Fruit fly (Drosophila melanogaster) whole organism, pupa: Measurements from ENCODE around the gene CG32240.
A peak's percentile ranks its signal among the peaks of the same experiment; 100 is the strongest.

ENCODE experiments used
- CG10348 ChIP-seq: fragments of 200-800 bp; sonication (Bioruptor generic); IDR thresholded peaks from 2 replicates; pipeline ENCODE4 v1.3.6; 2022; ENCODE audit warnings: missing biosample characterization, missing genetic modification characterization
- CG12605 ChIP-seq: fragments of 200-800 bp; sonication (Bioruptor generic); IDR thresholded peaks from 2 replicates; pipeline ENCODE4 v1.3.6; 2022; ENCODE audit warnings: missing biosample characterization, missing genetic modification characterization
- CG13204 ChIP-seq: fragments of 200-800 bp; sonication (Bioruptor generic); optimal IDR thresholded peaks from 2 replicates; lab custom pipeline; 2018; ENCODE audit warnings: missing biosample characterization, mild to moderate bottlenecking, missing genetic modification characterization, moderate library complexity
- CG14655 ChIP-seq: fragments of 200-800 bp; sonication (Bioruptor generic); optimal IDR thresholded peaks from 3 replicates; lab custom pipeline; 2017; ENCODE audit warnings: mild to moderate bottlenecking, missing biosample characterization, missing genetic modification reagents, missing genetic modification characterization
- CG15710 ChIP-seq: fragments of 200-800 bp; sonication (Bioruptor generic); optimal IDR thresholded peaks from 2 replicates; lab custom pipeline; 2018; ENCODE audit warnings: missing biosample characterization, mild to moderate bottlenecking, missing genetic modification characterization, moderate library complexity
- CG17806 ChIP-seq: fragments of 200-800 bp; sonication (Bioruptor generic); optimal IDR thresholded peaks from 2 replicates; lab custom pipeline; 2018; ENCODE audit warnings: missing biosample characterization, mild to moderate bottlenecking, missing genetic modification characterization, moderate library complexity
- CG32121 ChIP-seq: fragments of 200-800 bp; sonication (Bioruptor generic); IDR thresholded peaks from 2 replicates; pipeline ENCODE4 v1.3.6; 2022; ENCODE audit warnings: missing biosample characterization, missing genetic modification characterization
- CG34367 ChIP-seq: fragments of 200-800 bp; sonication (Bioruptor generic); optimal IDR thresholded peaks from 2 replicates; lab custom pipeline; 2018; ENCODE audit warnings: missing biosample characterization, mild to moderate bottlenecking, missing genetic modification characterization
- CG4496 ChIP-seq: fragments of 200-800 bp; sonication (Bioruptor generic); IDR thresholded peaks from 3 replicates; pipeline ENCODE4 v1.3.6; 2022; ENCODE audit warnings: missing biosample characterization, missing genetic modification characterization
- CG8159 ChIP-seq: fragments of 200-800 bp; sonication (Bioruptor generic); optimal IDR thresholded peaks from 3 replicates; lab custom pipeline; 2018; ENCODE audit warnings: missing biosample characterization, mild to moderate bottlenecking, missing genetic modification characterization, moderate library complexity
- CG8301 ChIP-seq: fragments of 200-800 bp; sonication (Bioruptor generic); optimal IDR thresholded peaks from 2 replicates; lab custom pipeline; 2018; ENCODE audit warnings: missing biosample characterization, mild to moderate bottlenecking, missing genetic modification characterization
- CG9948 ChIP-seq: fragments of 200-800 bp; sonication (Bioruptor generic); optimal IDR thresholded peaks from 2 replicates; lab custom pipeline; 2018; ENCODE audit warnings: missing biosample characterization, mild to moderate bottlenecking, missing genetic modification characterization, moderate library complexity
- D1 ChIP-seq: fragments of 200-800 bp; sonication (Bioruptor generic); optimal IDR thresholded peaks from 2 replicates; lab custom pipeline; 2018; ENCODE audit warnings: missing biosample characterization, mild to moderate bottlenecking, missing genetic modification characterization, moderate library complexity
- EcR ChIP-seq: fragments of 200-800 bp; sonication (Bioruptor generic); optimal IDR thresholded peaks from 3 replicates; lab custom pipeline; 2019; ENCODE audit warnings: missing biosample characterization, missing genetic modification characterization, mild to moderate bottlenecking, moderate library complexity, missing genetic modification reagents
- Ets98B ChIP-seq: fragments of 200-800 bp; sonication (Bioruptor generic); IDR thresholded peaks from 2 replicates; pipeline ENCODE4 v1.3.6; 2022; ENCODE audit warnings: missing biosample characterization, missing genetic modification characterization
- Pif1A ChIP-seq: fragments of 200-800 bp; sonication (Bioruptor generic); optimal IDR thresholded peaks from 3 replicates; lab custom pipeline; 2016; ENCODE audit warnings: missing biosample characterization, missing genetic modification characterization
- Pif1B ChIP-seq: fragments of 200-800 bp; sonication (Bioruptor generic); optimal IDR thresholded peaks from 3 replicates; lab custom pipeline; 2016; ENCODE audit warnings: missing biosample characterization, missing genetic modification characterization
- Snoo ChIP-seq: fragments of 200-800 bp; sonication (Bioruptor generic); optimal IDR thresholded peaks from 3 replicates; lab custom pipeline; 2017; ENCODE audit warnings: missing biosample characterization, mild to moderate bottlenecking, missing genetic modification characterization, inconsistent platforms
- fd96Ca ChIP-seq: fragments of 200-800 bp; sonication (Bioruptor generic); IDR thresholded peaks from 3 replicates; pipeline ENCODE4 v1.3.6; 2022; ENCODE audit warnings: missing biosample characterization, missing genetic modification characterization
- gl ChIP-seq: fragments of 200-800 bp; sonication (Bioruptor generic); optimal IDR thresholded peaks from 2 replicates; lab custom pipeline; 2018; ENCODE audit warnings: missing biosample characterization, mild to moderate bottlenecking, missing genetic modification characterization
- rn ChIP-seq: fragments of 200-800 bp; sonication (Bioruptor generic); IDR thresholded peaks from 2 replicates; pipeline ENCODE4 v1.3.6; 2022; ENCODE audit warnings: missing biosample characterization, missing genetic modification characterization

Gene CG32240

DNA sequence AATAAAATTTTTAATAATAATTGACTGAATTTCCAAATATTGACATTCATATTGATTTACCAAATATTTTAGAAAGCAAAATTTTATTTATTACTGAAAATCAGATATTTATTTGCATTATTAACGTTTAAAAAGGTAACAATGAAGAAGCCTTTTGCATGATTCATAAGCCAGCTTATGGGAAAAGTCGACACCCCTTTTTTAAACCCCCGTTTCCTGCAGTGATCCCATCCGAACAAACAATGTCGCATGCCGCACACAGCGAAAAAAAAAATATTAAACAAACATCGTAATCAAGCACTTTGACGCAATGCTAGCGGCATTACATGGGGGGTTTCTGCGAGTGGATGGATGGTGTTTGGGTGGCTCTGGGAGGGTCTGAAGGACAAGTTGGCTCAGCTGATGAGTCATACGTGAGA lies 27.8 kb downstream of the CG32240 start:
- 0 out of 2 replicates have a peak, but pooled peaks have one; percentile 10 for TF ChIP-seq Ets98B (GFP tag; lab: Robert Waterston, UW)
- TF ChIP-seq CG17806 (tag; lab: Kevin White, UChicago) = peak; percentile 21
- TF ChIP-seq CG14655 (GFP tag; lab: Kevin White, UChicago) = peak; percentile 40
- TF ChIP-seq fd96Ca = 0 out of 3 replicates have a peak, but pooled peaks have one; percentile 41
- TF ChIP-seq CG12605 (GFP tag; lab: Robert Waterston, UW) = no peak
- TF ChIP-seq CG9948 (tag; lab: Kevin White, UChicago) = peak; percentile 38
- peak; percentile 52; the same call in 1 of the 3 replicates for TF ChIP-seq CG4496
- TF ChIP-seq CG8159 = peak; percentile 54
- peak; percentile 34 for TF ChIP-seq Pif1A (GFP tag; lab: Kevin White, UChicago)
- TF ChIP-seq D1 = no peak
- TF ChIP-seq CG34367 (tag; lab: Kevin White, UChicago) = no peak
- no peak for TF ChIP-seq CG15710 (tag; lab: Kevin White, UChicago)

DNA sequence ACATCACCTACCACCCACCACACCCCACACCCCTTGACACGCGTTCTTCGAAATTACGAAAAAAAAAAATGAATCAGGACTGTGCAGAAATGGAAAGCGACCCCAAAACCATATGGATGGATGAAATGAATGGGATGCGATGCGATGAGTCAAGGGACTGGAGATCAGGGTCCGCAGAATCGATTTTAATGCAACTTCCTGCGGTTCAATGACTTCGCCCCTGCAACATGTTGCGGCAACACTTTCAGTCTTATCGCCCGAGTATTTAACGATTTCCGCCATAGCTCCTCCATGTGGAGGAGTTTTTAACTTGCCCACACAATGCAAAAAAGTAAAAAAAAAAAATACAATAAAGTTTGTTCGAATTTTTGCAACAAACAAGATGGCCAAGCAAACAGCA lies 28.8 kb downstream of the CG32240 start:
- peak; percentile 36 for TF ChIP-seq EcR
- no peak for TF ChIP-seq CG17806 (tag; lab: Kevin White, UChicago)

DNA sequence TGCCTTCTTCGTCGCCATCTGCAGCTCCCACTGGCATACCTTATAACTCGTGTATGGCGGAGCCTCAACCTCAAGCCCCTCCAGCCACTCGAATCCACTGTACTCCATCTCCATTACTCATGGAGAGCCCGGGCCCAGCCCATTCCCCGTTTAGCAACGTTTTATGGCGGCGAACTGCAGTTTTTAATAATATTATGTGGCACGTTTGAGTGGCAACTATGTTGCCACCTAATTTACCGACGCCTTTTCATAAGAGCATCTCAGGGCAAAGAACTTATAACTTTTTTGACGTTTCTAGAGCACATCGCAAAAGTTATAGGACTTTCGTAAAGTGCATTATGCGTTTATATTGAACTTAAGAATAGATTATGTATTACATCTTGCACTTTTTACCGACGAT lies 29.4 kb downstream of the CG32240 start:
- TF ChIP-seq EcR (peak; percentile 14), Pif1B (no peak), CG13204 (GFP tag; lab: Kevin White, UChicago) (peak; percentile 46)

DNA sequence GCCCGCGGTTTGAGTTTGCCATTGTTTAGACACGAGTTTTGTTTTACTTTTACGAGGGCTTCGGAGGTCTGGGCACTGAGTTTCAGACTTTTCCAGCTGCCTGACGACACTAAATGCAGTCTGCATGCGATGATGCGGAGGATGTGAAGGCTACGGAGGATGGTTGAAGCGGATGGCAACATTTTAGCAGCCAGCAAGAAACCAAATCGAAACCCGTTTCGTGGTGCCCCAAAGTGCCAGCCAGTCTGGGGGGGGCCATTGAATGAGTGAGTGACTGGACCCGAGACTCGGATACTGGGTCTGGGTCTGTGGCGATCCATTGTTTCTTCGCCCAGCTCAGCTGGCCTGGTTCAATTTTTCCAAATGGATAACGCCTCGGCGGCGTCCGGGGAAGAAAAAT lies 32.1 kb downstream of the CG32240 start:
- TF ChIP-seq CG8301 (tag; lab: Kevin White, UChicago) (no peak), CG9948 (tag; lab: Kevin White, UChicago) (no peak), CG14655 (GFP tag; lab: Kevin White, UChicago) (no peak), Snoo (tag; lab: Kevin White, UChicago) (no peak), Pif1A (GFP tag; lab: Kevin White, UChicago) (no peak), EcR (peak; percentile 3)

DNA sequence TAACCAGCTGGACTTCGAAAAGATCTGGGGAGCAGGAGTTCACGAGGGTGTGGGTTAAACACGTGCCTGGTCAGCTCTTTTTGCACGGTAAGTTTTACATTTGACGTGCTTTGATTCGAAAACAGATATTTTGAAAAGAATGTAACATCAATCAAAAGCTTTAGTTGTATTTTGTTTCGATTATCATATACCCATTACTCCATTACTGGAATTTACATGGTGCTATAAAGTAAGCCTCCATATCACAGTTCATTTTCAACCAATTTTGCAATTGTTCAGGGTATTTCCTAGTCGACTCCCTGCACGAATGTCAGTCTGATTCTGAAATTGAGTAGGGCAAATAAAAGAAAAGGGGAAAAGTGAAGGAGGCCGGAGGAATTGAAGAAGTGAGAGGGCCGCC lies 32.6 kb downstream of the CG32240 start:
- TF ChIP-seq CG32121 (GFP tag; lab: Robert Waterston, UW) (no peak), CG34367 (tag; lab: Kevin White, UChicago) (no peak), CG12605 (GFP tag; lab: Robert Waterston, UW) (no peak), CG4496 (no peak), CG10348 (GFP tag; lab: Robert Waterston, UW) (no peak), CG8159 (no peak), Snoo (tag; lab: Kevin White, UChicago) (no peak), Pif1A (GFP tag; lab: Kevin White, UChicago) (no peak), CG9948 (tag; lab: Kevin White, UChicago) (no peak), Ets98B (GFP tag; lab: Robert Waterston, UW) (no peak), CG17806 (tag; lab: Kevin White, UChicago) (no peak), rn (GFP tag; lab: Robert Waterston, UW) (no peak), CG15710 (tag; lab: Kevin White, UChicago) (no peak), CG13204 (GFP tag; lab: Kevin White, UChicago) (no peak), fd96Ca (no peak), CG14655 (GFP tag; lab: Kevin White, UChicago) (no peak), EcR (no peak), Pif1B (no peak), CG8301 (tag; lab: Kevin White, UChicago) (no peak), D1 (no peak)

DNA sequence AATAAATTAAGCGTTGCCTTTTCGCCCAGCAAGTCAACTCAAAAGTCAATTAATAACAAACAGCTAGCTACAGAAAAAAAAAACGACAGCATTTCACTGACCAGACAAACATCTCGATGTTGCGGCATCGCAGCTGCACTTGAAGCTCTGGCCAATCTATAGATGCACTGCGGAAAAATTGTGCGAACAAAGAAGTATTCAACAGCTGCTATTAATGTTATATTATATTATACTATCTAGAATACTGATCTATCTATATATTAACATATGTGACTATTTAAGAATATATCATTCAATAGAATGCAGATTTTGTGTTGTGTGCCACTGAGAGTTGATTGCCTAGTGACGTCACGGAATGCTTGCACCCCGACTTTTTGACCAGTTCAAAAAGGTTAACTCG lies 33.4 kb downstream of the CG32240 start:
- TF ChIP-seq Ets98B (GFP tag; lab: Robert Waterston, UW) (peak; percentile 62), Snoo (tag; lab: Kevin White, UChicago) (no peak), CG8159 (peak; percentile 42), CG4496 (peak; percentile 44; the same call in 1 of the 3 replicates), gl (tag; lab: Kevin White, UChicago) (no peak), EcR (no peak), Pif1B (no peak), CG34367 (tag; lab: Kevin White, UChicago) (no peak), CG12605 (GFP tag; lab: Robert Waterston, UW) (0 out of 2 replicates have a peak, but pooled peaks have one; percentile 10), CG9948 (tag; lab: Kevin White, UChicago) (peak; percentile 42), CG14655 (GFP tag; lab: Kevin White, UChicago) (peak; percentile 61), D1 (no peak), CG8301 (tag; lab: Kevin White, UChicago) (peak; percentile 49), rn (GFP tag; lab: Robert Waterston, UW) (no peak), CG13204 (GFP tag; lab: Kevin White, UChicago) (no peak), Pif1A (GFP tag; lab: Kevin White, UChicago) (peak; percentile 13), fd96Ca (peak; percentile 64), CG17806 (tag; lab: Kevin White, UChicago) (peak; percentile 56), CG32121 (GFP tag; lab: Robert Waterston, UW) (peak; percentile 52), CG15710 (tag; lab: Kevin White, UChicago) (peak; percentile 5), CG10348 (GFP tag; lab: Robert Waterston, UW) (no peak)

DNA sequence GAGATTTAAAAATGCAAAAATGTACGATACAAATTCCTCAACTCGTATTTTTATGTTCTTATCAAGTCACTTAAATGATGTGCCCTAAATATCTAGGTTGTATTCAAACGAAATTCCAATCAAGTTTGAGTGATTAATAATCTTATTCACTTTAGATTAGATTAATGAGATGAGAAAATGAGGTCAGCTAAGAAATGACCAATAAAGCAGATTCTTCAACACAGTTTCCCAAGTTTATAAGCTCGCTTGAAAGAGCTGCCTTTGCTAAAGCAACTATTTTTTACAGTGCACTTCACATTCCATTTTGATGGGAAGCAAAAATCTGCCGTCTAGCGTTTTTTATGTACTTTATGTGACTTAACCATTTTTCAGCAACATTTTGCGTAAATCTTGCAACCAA lies 35.0 kb downstream of the CG32240 start:
- peak; percentile 62 for TF ChIP-seq CG17806 (tag; lab: Kevin White, UChicago)
- TF ChIP-seq CG34367 (tag; lab: Kevin White, UChicago) = peak; percentile 30
- peak; percentile 9; the same call in 1 of the 2 replicates for TF ChIP-seq CG32121 (GFP tag; lab: Robert Waterston, UW)
- TF ChIP-seq CG10348 (GFP tag; lab: Robert Waterston, UW) = no peak
- TF ChIP-seq rn (GFP tag; lab: Robert Waterston, UW) = no peak
- no peak for TF ChIP-seq CG13204 (GFP tag; lab: Kevin White, UChicago)
- TF ChIP-seq Pif1A (GFP tag; lab: Kevin White, UChicago) = peak; percentile 42
- peak; percentile 70 for TF ChIP-seq CG8301 (tag; lab: Kevin White, UChicago)
- TF ChIP-seq D1 = no peak
- no peak for TF ChIP-seq fd96Ca
- TF ChIP-seq CG9948 (tag; lab: Kevin White, UChicago) = peak; percentile 59
- TF ChIP-seq CG12605 (GFP tag; lab: Robert Waterston, UW) = no peak
- TF ChIP-seq CG4496 = peak; percentile 66; the same call in 2 of the 3 replicates
- TF ChIP-seq Pif1B = peak; percentile 26
- TF ChIP-seq CG14655 (GFP tag; lab: Kevin White, UChicago) = peak; percentile 77
- TF ChIP-seq gl (tag; lab: Kevin White, UChicago) = no peak
- no peak for TF ChIP-seq EcR
- TF ChIP-seq CG15710 (tag; lab: Kevin White, UChicago) = peak; percentile 14
- TF ChIP-seq Snoo (tag; lab: Kevin White, UChicago) = no peak
- peak; percentile 47 for TF ChIP-seq CG8159
- TF ChIP-seq Ets98B (GFP tag; lab: Robert Waterston, UW) = peak; percentile 57; the same call in 1 of the 2 replicates
